Fruit fly (Drosophila melanogaster): Measurements from ENCODE around the gene Eig71Eg.

DNA sequence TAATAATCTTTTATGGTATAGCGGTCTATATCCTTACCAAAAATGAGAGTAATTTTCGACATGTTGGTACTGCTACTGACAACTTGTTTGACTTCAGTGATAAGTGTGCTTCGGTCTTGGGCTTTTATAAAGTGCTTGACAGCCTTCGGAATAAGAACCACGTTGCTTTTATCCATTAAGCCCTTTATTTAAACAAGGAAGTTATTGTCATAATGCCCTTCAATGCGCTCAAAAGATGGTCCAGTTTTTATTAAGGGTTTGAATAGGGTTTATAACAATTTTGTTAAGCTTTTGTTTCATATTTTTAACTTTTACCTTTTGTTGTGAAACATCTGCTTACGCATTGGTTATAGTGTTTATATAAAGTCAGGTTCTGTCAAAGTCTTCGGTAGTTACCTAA lies 5.3 kb upstream of the Eig71Eg start, which contains the start of the genes Eig71Ec and Eig71Ed:
- TF ChIP-seq usp (GFP tag; optimal IDR thresholded peaks at IDR 0.05): no peak
- no peak for TF ChIP-seq Dll (optimal IDR thresholded peaks at IDR 0.05)
- no peak for TF ChIP-seq pan (optimal IDR thresholded peaks at IDR 0.05)
- no peak for TF ChIP-seq psq (optimal IDR thresholded peaks at IDR 0.05)

Data from whole organism.